Fruit fly (Drosophila melanogaster) whole organism, embryonic: ENCODE results near the gene RSG7.
A peak's percentile ranks its signal among the peaks of the same experiment; 100 is the strongest.

Experiments used
- Atf-2 ChIP-seq: fragments of 200-800 bp; sonication (Bioruptor generic); optimal IDR thresholded peaks from 2 replicates; lab custom pipeline; 2016; ENCODE audit warnings: missing biosample characterization, missing genetic modification characterization
- BEAF-32 ChIP-seq: fragments of 200-800 bp; sonication (Bioruptor generic); optimal IDR thresholded peaks from 3 replicates; lab custom pipeline; 2017; ENCODE audit warnings: missing biosample characterization, missing genetic modification characterization, mild to moderate bottlenecking, moderate library complexity, missing genetic modification reagents
- CG10565 ChIP-seq: fragments of 200-800 bp; sonication (Bioruptor generic); optimal IDR thresholded peaks from 3 replicates; lab custom pipeline; 2016; ENCODE audit warnings: missing biosample characterization, mild to moderate bottlenecking, missing genetic modification characterization
- CG10654 ChIP-seq: fragments of 200-800 bp; sonication (Bioruptor generic); optimal IDR thresholded peaks from 2 replicates; lab custom pipeline; 2016; ENCODE audit warnings: missing biosample characterization, missing genetic modification characterization
- CG10959 ChIP-seq: fragments of 200-800 bp; sonication (Bioruptor generic); IDR thresholded peaks from 2 replicates; pipeline ENCODE4 v1.3.6; 2022; ENCODE audit warnings: missing biosample characterization, missing genetic modification characterization
- CG11093 ChIP-seq: fragments of 200-800 bp; sonication (Bioruptor generic); IDR thresholded peaks from 3 replicates; pipeline ENCODE4 v1.3.6; 2022; ENCODE audit warnings: missing biosample characterization, missing genetic modification characterization
- CG12236 ChIP-seq: fragments of 200-800 bp; sonication (Bioruptor generic); optimal IDR thresholded peaks from 2 replicates; lab custom pipeline; 2016; ENCODE audit warnings: missing biosample characterization, missing genetic modification characterization
- CG12942 ChIP-seq: fragments of 200-800 bp; sonication (Bioruptor generic); optimal IDR thresholded peaks from 3 replicates; lab custom pipeline; 2016; ENCODE audit warnings: missing biosample characterization, missing genetic modification characterization
- CG13296 ChIP-seq: fragments of 200-800 bp; sonication (Bioruptor generic); optimal IDR thresholded peaks from 3 replicates; lab custom pipeline; 2018; ENCODE audit warnings: missing biosample characterization, mild to moderate bottlenecking, missing genetic modification characterization
- CG15011 ChIP-seq: fragments of 200-800 bp; sonication (Bioruptor generic); optimal IDR thresholded peaks from 3 replicates; lab custom pipeline; 2018; ENCODE audit warnings: missing biosample characterization, mild to moderate bottlenecking, missing genetic modification characterization
- CG15073 ChIP-seq: fragments of 200-800 bp; sonication (Bioruptor generic); optimal IDR thresholded peaks from 2 replicates; lab custom pipeline; 2016; ENCODE audit warnings: missing biosample characterization, missing genetic modification characterization
- CG15696 ChIP-seq: fragments of 200-800 bp; sonication (Bioruptor generic); optimal IDR thresholded peaks from 2 replicates; lab custom pipeline; 2019; ENCODE audit warnings: missing biosample characterization, mild to moderate bottlenecking, missing genetic modification characterization, moderate library complexity
- CG17385 ChIP-seq: fragments of 200-800 bp; sonication (Bioruptor generic); optimal IDR thresholded peaks from 3 replicates; lab custom pipeline; 2018; ENCODE audit warnings: missing biosample characterization, mild to moderate bottlenecking, missing genetic modification characterization
- CG17802 ChIP-seq: fragments of 200-800 bp; sonication (Bioruptor generic); optimal IDR thresholded peaks from 2 replicates; lab custom pipeline; 2018; ENCODE audit warnings: missing biosample characterization, mild to moderate bottlenecking, missing genetic modification characterization, moderate library complexity
- CG2202 ChIP-seq: fragments of 200-800 bp; sonication (Bioruptor generic); optimal IDR thresholded peaks from 2 replicates; lab custom pipeline; 2018; ENCODE audit warnings: missing biosample characterization, mild to moderate bottlenecking, missing genetic modification characterization
- CG2875 ChIP-seq: fragments of 200-800 bp; sonication (Bioruptor generic); optimal IDR thresholded peaks from 2 replicates; lab custom pipeline; 2017; ENCODE audit warnings: missing biosample characterization, mild to moderate bottlenecking, missing genetic modification characterization, missing genetic modification reagents
- CG32767 ChIP-seq: fragments of 200-800 bp; sonication (Bioruptor generic); IDR thresholded peaks from 2 replicates; pipeline ENCODE4 v1.3.6; 2022; ENCODE audit warnings: missing biosample characterization, missing genetic modification characterization
- CG3726 ChIP-seq: fragments of 200-800 bp; sonication (Bioruptor generic); IDR thresholded peaks from 3 replicates; pipeline ENCODE4, ENCODE4 v1.3.6; 2022; ENCODE audit warnings: missing biosample characterization, missing genetic modification characterization
- CG4424 ChIP-seq: fragments of 200-800 bp; sonication (Bioruptor generic); optimal IDR thresholded peaks from 3 replicates; lab custom pipeline; 2016; ENCODE audit warnings: missing biosample characterization, missing genetic modification characterization
- CG4820 ChIP-seq: fragments of 200-800 bp; sonication (Bioruptor generic); optimal IDR thresholded peaks from 3 replicates; lab custom pipeline; 2016; ENCODE audit warnings: missing biosample characterization, missing genetic modification characterization
- CG5180 ChIP-seq: fragments of 200-800 bp; sonication (Bioruptor generic); optimal IDR thresholded peaks from 3 replicates; lab custom pipeline; 2017; ENCODE audit warnings: missing biosample characterization, missing genetic modification characterization, mild to moderate bottlenecking, moderate library complexity, missing genetic modification reagents
- CG5953 ChIP-seq: fragments of 200-800 bp; sonication (Bioruptor generic); IDR thresholded peaks from 2 replicates; pipeline ENCODE4 v1.3.6; 2022; ENCODE audit warnings: missing biosample characterization, missing genetic modification characterization
- CG9727 ChIP-seq: fragments of 200-800 bp; sonication (Bioruptor generic); optimal IDR thresholded peaks from 3 replicates; lab custom pipeline; 2017; ENCODE audit warnings: missing biosample characterization, mild to moderate bottlenecking, missing genetic modification characterization
- D19A ChIP-seq: fragments of 200-800 bp; optimal IDR thresholded peaks from 3 replicates; lab custom pipeline; 2019; ENCODE audit warnings: missing biosample characterization, mild to moderate bottlenecking, missing genetic modification characterization, moderate library complexity
- Ets97D ChIP-seq: fragments of 200-800 bp; sonication (Bioruptor generic); optimal IDR thresholded peaks from 3 replicates; lab custom pipeline; 2016; ENCODE audit warnings: missing biosample characterization, missing genetic modification characterization
- HmgZ ChIP-seq: fragments of 200-800 bp; sonication (Bioruptor generic); optimal IDR thresholded peaks from 2 replicates; lab custom pipeline; 2018; ENCODE audit warnings: missing biosample characterization, mild to moderate bottlenecking, missing genetic modification characterization
- Kr ChIP-seq: fragments of 200-800 bp; sonication (Bioruptor generic); optimal IDR thresholded peaks from 2 replicates; lab custom pipeline; 2017; ENCODE audit warnings: missing biosample characterization, mild to moderate bottlenecking, missing genetic modification characterization
- MESR4 ChIP-seq: fragments of 200-800 bp; sonication (Bioruptor generic); optimal IDR thresholded peaks from 2 replicates; lab custom pipeline; 2018; ENCODE audit warnings: missing biosample characterization, mild to moderate bottlenecking, missing genetic modification characterization, moderate library complexity
- Rx ChIP-seq: fragments of 200-800 bp; sonication (Bioruptor generic); IDR thresholded peaks from 2 replicates; pipeline ENCODE4 v1.3.6; 2022; ENCODE audit warnings: missing biosample characterization, missing genetic modification characterization
- Sox102F ChIP-seq: fragments of 200-800 bp; sonication (Bioruptor generic); optimal IDR thresholded peaks from 2 replicates; lab custom pipeline; 2018; ENCODE audit warnings: missing biosample characterization, mild to moderate bottlenecking, missing genetic modification characterization, moderate library complexity
- TFAM ChIP-seq: fragments of 200-800 bp; sonication (Bioruptor generic); optimal IDR thresholded peaks from 2 replicates; lab custom pipeline; 2017; ENCODE audit warnings: missing biosample characterization, missing genetic modification characterization, inconsistent platforms
- ab ChIP-seq: fragments of 200-800 bp; sonication (Bioruptor generic); optimal IDR thresholded peaks from 2 replicates; lab custom pipeline; 2016; ENCODE audit warnings: missing biosample characterization, missing genetic modification characterization
- ara ChIP-seq: fragments of 200-800 bp; sonication (Bioruptor generic); IDR thresholded peaks from 2 replicates; pipeline ENCODE4 v1.3.6; 2022; ENCODE audit warnings: missing biosample characterization, missing genetic modification characterization
- ash1 ChIP-seq: fragments of 200-800 bp; sonication (Bioruptor generic); optimal IDR thresholded peaks from 2 replicates; lab custom pipeline; 2018; ENCODE audit warnings: missing biosample characterization, mild to moderate bottlenecking, missing genetic modification characterization
- br ChIP-seq: fragments of >200 bp; optimal IDR thresholded peaks from 2 replicates; lab custom pipeline; 2017
- cg ChIP-seq: fragments of 200-800 bp; sonication (Bioruptor generic); optimal IDR thresholded peaks from 3 replicates; lab custom pipeline; 2019; ENCODE audit warnings: missing biosample characterization, mild to moderate bottlenecking, missing genetic modification characterization, moderate library complexity
- fd64A ChIP-seq: fragments of 200-800 bp; sonication (Bioruptor generic); optimal IDR thresholded peaks from 3 replicates; lab custom pipeline; 2018; ENCODE audit warnings: missing biosample characterization, mild to moderate bottlenecking, missing genetic modification characterization
- her ChIP-seq: fragments of 200-800 bp; sonication (Bioruptor generic); optimal IDR thresholded peaks from 2 replicates; lab custom pipeline; 2016; ENCODE audit warnings: missing biosample characterization, missing genetic modification characterization
- hth ChIP-seq: fragments of >200 bp; optimal IDR thresholded peaks from 2 replicates; lab custom pipeline; 2017; ENCODE audit warnings: inconsistent platforms
- mld ChIP-seq: fragments of 200-800 bp; sonication (Bioruptor generic); IDR thresholded peaks from 3 replicates; pipeline ENCODE4 v1.3.6; 2022; ENCODE audit warnings: missing biosample characterization, missing genetic modification characterization; ENCODE audit not compliant: partially characterized antibody
- pros ChIP-seq: fragments of 200-800 bp; sonication (Bioruptor generic); optimal IDR thresholded peaks from 3 replicates; lab custom pipeline; 2019; ENCODE audit warnings: missing biosample characterization, mild to moderate bottlenecking, missing genetic modification characterization, moderate library complexity
- pum ChIP-seq: fragments of 200-800 bp; sonication (Bioruptor generic); optimal IDR thresholded peaks from 2 replicates; lab custom pipeline; 2016; ENCODE audit warnings: missing biosample characterization, missing genetic modification characterization
- ro ChIP-seq: fragments of 200-800 bp; sonication (Bioruptor generic); IDR thresholded peaks from 2 replicates; pipeline ENCODE4 v1.3.6; 2022; ENCODE audit warnings: missing biosample characterization, missing genetic modification characterization
- scrt ChIP-seq: fragments of 200-800 bp; sonication (Bioruptor generic); optimal IDR thresholded peaks from 2 replicates; lab custom pipeline; 2018; ENCODE audit warnings: missing biosample characterization, mild to moderate bottlenecking, missing genetic modification characterization, moderate library complexity
- sens ChIP-seq: fragments of 200-800 bp; sonication (Bioruptor generic); peaks from one replicate; lab custom pipeline; 2016; ENCODE audit warnings: missing biosample characterization, missing genetic modification characterization
- shn ChIP-seq: fragments of 200-800 bp; sonication (Bioruptor generic); optimal IDR thresholded peaks from 3 replicates; lab custom pipeline; 2016; ENCODE audit warnings: missing biosample characterization, missing genetic modification characterization
- sisA ChIP-seq: fragments of 200-800 bp; sonication (Bioruptor generic); IDR thresholded peaks from 2 replicates; pipeline ENCODE4 v1.3.6; 2022; ENCODE audit warnings: missing biosample characterization, missing genetic modification characterization
- sna ChIP-seq: fragments of 200-800 bp; sonication (Bioruptor generic); IDR thresholded peaks from 2 replicates; pipeline ENCODE4 v1.3.6; 2022; ENCODE audit warnings: missing biosample characterization, missing genetic modification characterization; ENCODE audit not compliant: partially characterized antibody
- so ChIP-seq: fragments of 200-800 bp; sonication (Bioruptor generic); IDR thresholded peaks from 3 replicates; pipeline ENCODE4 v1.3.6; 2022; ENCODE audit warnings: missing biosample characterization, missing genetic modification characterization
- stwl ChIP-seq: fragments of 200-800 bp; sonication (Bioruptor generic); optimal IDR thresholded peaks from 3 replicates; lab custom pipeline; 2018; ENCODE audit warnings: missing biosample characterization, mild to moderate bottlenecking, missing genetic modification characterization, moderate library complexity
- trem ChIP-seq: fragments of 200-800 bp; optimal IDR thresholded peaks from 3 replicates; lab custom pipeline; 2019; ENCODE audit warnings: missing biosample characterization, mild to moderate bottlenecking, missing genetic modification characterization, moderate library complexity
- tup ChIP-seq: fragments of 200-800 bp; sonication (Bioruptor generic); optimal IDR thresholded peaks from 2 replicates; lab custom pipeline; 2016; ENCODE audit warnings: missing biosample characterization, mild to moderate bottlenecking, missing genetic modification characterization, moderate library complexity
- unpg ChIP-seq: fragments of 200-800 bp; sonication (Bioruptor generic); optimal IDR thresholded peaks from 3 replicates; lab custom pipeline; 2018; ENCODE audit warnings: missing biosample characterization, mild to moderate bottlenecking, missing genetic modification characterization, moderate library complexity

The RSG7 gene

DNA sequence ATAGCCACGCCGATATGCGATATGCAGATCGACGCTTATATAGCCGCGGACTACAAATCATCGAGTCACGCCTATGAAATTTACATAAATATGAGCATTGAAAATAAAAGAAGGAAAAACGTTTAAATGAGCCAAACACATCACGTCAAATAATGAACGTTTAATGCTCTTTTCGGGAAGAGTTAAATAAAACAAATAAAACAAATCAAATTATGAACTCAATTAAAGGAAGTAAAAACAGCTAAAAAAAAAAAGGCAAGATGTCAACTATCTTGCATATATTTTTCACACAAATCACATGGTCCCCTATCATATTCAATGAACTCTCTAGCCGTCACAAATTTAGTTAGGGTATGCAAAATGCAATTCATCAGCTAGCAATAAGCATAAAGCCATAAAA lies 23.4 kb upstream of the RSG7 start (continued):
- TF ChIP-seq CG32767 (GFP tag; lab: Robert Waterston, UW) (no peak), sna (GFP tag; lab: Robert Waterston, UW) (no peak), BEAF-32 (GFP tag; lab: Kevin White, UChicago) (no peak), CG15696 (tag; lab: Kevin White, UChicago) (no peak), br (lab: Kevin White, UChicago) (no peak), ash1 (GFP tag; lab: Kevin White, UChicago) (no peak), MESR4 (GFP tag; lab: Kevin White, UChicago) (no peak), CG17385 (GFP tag; lab: Kevin White, UChicago) (peak; percentile 10), CG5180 (GFP tag; lab: Kevin White, UChicago) (no peak), CG15011 (GFP tag; lab: Kevin White, UChicago) (no peak), CG17802 (tag; lab: Kevin White, UChicago) (no peak), D19A (peak; percentile 61), pros (GFP tag; lab: Kevin White, UChicago) (no peak), CG10654 (no peak), cg (GFP tag; lab: Kevin White, UChicago) (no peak), CG9727 (GFP tag; lab: Kevin White, UChicago) (no peak), shn (GFP tag; lab: Kevin White, UChicago) (no peak), Ets97D (GFP tag; lab: Kevin White, UChicago) (no peak), CG12942 (GFP tag; lab: Kevin White, UChicago) (no peak), so (GFP tag; lab: Robert Waterston, UW) (peak; percentile 59; the same call in 2 of the 3 replicates), ara (no peak), Sox102F (GFP tag; lab: Kevin White, UChicago) (peak; percentile 66), CG12236 (GFP tag; lab: Kevin White, UChicago) (no peak), CG2875 (GFP tag; lab: Kevin White, UChicago) (no peak), hth (lab: Kevin White, UChicago) (no peak), mld (GFP tag; lab: Robert Waterston, UW) (no peak), ro (GFP tag; lab: Robert Waterston, UW) (no peak), CG10959 (GFP tag; lab: Robert Waterston, UW) (no peak), unpg (GFP tag; lab: Kevin White, UChicago) (peak; percentile 9), Atf-2 (GFP tag; lab: Kevin White, UChicago) (no peak), her (GFP tag; lab: Kevin White, UChicago) (no peak), sisA (GFP tag; lab: Robert Waterston, UW) (no peak), CG4424 (GFP tag; lab: Kevin White, UChicago) (no peak), sens (GFP tag; lab: Kevin White, UChicago) (peak; percentile 51), CG4820 (GFP tag; lab: Kevin White, UChicago) (no peak), tup (GFP tag; lab: Kevin White, UChicago) (no peak), CG11093 (GFP tag; lab: Robert Waterston, UW) (no peak), fd64A (GFP tag; lab: Kevin White, UChicago) (no peak), CG2202 (tag; lab: Kevin White, UChicago) (no peak), HmgZ (tag; lab: Kevin White, UChicago) (no peak), trem (tag; lab: Kevin White, UChicago) (no peak), Kr (GFP tag; lab: Kevin White, UChicago) (no peak), ab (GFP tag; lab: Kevin White, UChicago) (no peak), stwl (tag; lab: Kevin White, UChicago) (no peak), TFAM (GFP tag; lab: Kevin White, UChicago) (no peak), pum (no peak), CG15073 (GFP tag; lab: Kevin White, UChicago) (no peak), CG3726 (GFP tag; lab: Robert Waterston, UW) (no peak), scrt (GFP tag; lab: Kevin White, UChicago) (no peak), Rx (GFP tag; lab: Robert Waterston, UW) (no peak), CG10565 (GFP tag; lab: Kevin White, UChicago) (no peak), CG13296 (GFP tag; lab: Kevin White, UChicago) (no peak), CG5953 (GFP tag; lab: Robert Waterston, UW) (no peak)
